Worm (Caenorhabditis elegans) whole organism, L3 larva: ENCODE results near the gene clec-217.

ENCODE experiments used
- R02D3.7 ChIP-seq: fragments of 150-350 bp; optimal IDR thresholded peaks from 2 replicates; lab custom pipeline; 2014; ENCODE audit warnings: missing biosample characterization, missing genetic modification characterization
- ZK546.5 ChIP-seq: sonication (generic microtip); optimal IDR thresholded peaks from 2 replicates; lab custom pipeline; 2017; ENCODE audit warnings: missing biosample characterization, missing genetic modification characterization
- aly-2 ChIP-seq: fragments of 150-350 bp; optimal IDR thresholded peaks from 2 replicates; lab custom pipeline; 2014; ENCODE audit warnings: missing biosample characterization, missing genetic modification characterization
- ama-1 ChIP-seq: fragments of 150-350 bp; optimal IDR thresholded peaks from 2 replicates; lab custom pipeline; 2018
- ceh-16 ChIP-seq: sonication (generic microtip); optimal IDR thresholded peaks from 2 replicates; lab custom pipeline; 2017; ENCODE audit warnings: missing biosample characterization, missing genetic modification characterization
- ceh-28 ChIP-seq: fragments of 150-350 bp; optimal IDR thresholded peaks from 2 replicates; lab custom pipeline; 2014; ENCODE audit warnings: missing biosample characterization, missing genetic modification reagents, missing genetic modification characterization
- ceh-82 ChIP-seq: fragments of 150-350 bp; optimal IDR thresholded peaks from 2 replicates; lab custom pipeline; 2014; ENCODE audit warnings: missing biosample characterization, missing genetic modification characterization
- ceh-9 ChIP-seq: sonication (generic microtip); optimal IDR thresholded peaks from 2 replicates; lab custom pipeline; 2018; ENCODE audit warnings: missing biosample characterization, missing genetic modification characterization
- daf-12 ChIP-seq: fragments of 150-350 bp; optimal IDR thresholded peaks from 2 replicates; lab custom pipeline; 2014; ENCODE audit warnings: missing biosample characterization, missing genetic modification reagents, missing genetic modification characterization
- egl-27 ChIP-seq: sonication (generic microtip); optimal IDR thresholded peaks from 4 replicates; lab custom pipeline; 2017; ENCODE audit warnings: missing biosample characterization, missing genetic modification reagents, missing genetic modification characterization
- egl-5 ChIP-seq: fragments of 150-350 bp; optimal IDR thresholded peaks from 2 replicates; lab custom pipeline; 2017; ENCODE audit warnings: missing biosample characterization, missing genetic modification reagents, missing genetic modification characterization, inconsistent platforms
- elt-1 ChIP-seq: fragments of 150-350 bp; optimal IDR thresholded peaks from 2 replicates; lab custom pipeline; 2014; ENCODE audit warnings: missing biosample characterization, missing genetic modification characterization
- elt-2 ChIP-seq: sonication (generic microtip); optimal IDR thresholded peaks from 2 replicates; lab custom pipeline; 2016; ENCODE audit warnings: missing genetic modification reagents, mild to moderate bottlenecking, missing genetic modification characterization, missing compliant biosample characterization
- elt-3 ChIP-seq, 3 experiments: fragments of 150-350 bp in 1 of 3; sonication (generic microtip) in 2 of 3; optimal IDR thresholded peaks; 2 replicates in 2 of 3; 4 replicates in 1 of 3; lab custom pipeline; 2014 to 2017; ENCODE audit warnings: missing biosample characterization in 3 of 3, missing genetic modification characterization in 3 of 3
- eor-1 ChIP-seq, 2 experiments: fragments of 150-350 bp; optimal IDR thresholded peaks; 2 replicates each; lab custom pipeline; 2014 to 2018; ENCODE audit warnings: missing biosample characterization in 2 of 2, missing genetic modification characterization in 2 of 2
- fkh-10 ChIP-seq: sonication (generic microtip); optimal IDR thresholded peaks from 2 replicates; lab custom pipeline; 2017; ENCODE audit warnings: missing biosample characterization, missing genetic modification reagents, missing genetic modification characterization
- fkh-2 ChIP-seq: fragments of 150-350 bp; optimal IDR thresholded peaks from 2 replicates; lab custom pipeline; 2014; ENCODE audit warnings: missing biosample characterization, missing genetic modification reagents, missing genetic modification characterization
- fos-1 ChIP-seq: fragments of 150-350 bp; optimal IDR thresholded peaks from 2 replicates; lab custom pipeline; 2014; ENCODE audit warnings: missing biosample characterization, missing genetic modification characterization
- hmg-11 ChIP-seq: sonication (generic microtip); optimal IDR thresholded peaks from 2 replicates; lab custom pipeline; 2016; ENCODE audit warnings: missing genetic modification characterization, missing compliant biosample characterization
- jun-1 ChIP-seq: fragments of 150-350 bp; optimal IDR thresholded peaks from 2 replicates; lab custom pipeline; 2014; ENCODE audit warnings: missing biosample characterization, missing genetic modification reagents, missing genetic modification characterization
- lin-15B ChIP-seq: fragments of 150-350 bp; optimal IDR thresholded peaks from 2 replicates; lab custom pipeline; 2014; ENCODE audit warnings: missing biosample characterization, missing genetic modification characterization
- lin-39 ChIP-seq: fragments of 150-350 bp; optimal IDR thresholded peaks from 2 replicates; lab custom pipeline; 2018; ENCODE audit warnings: missing biosample characterization, missing genetic modification reagents, missing genetic modification characterization
- lsy-12 ChIP-seq: sonication (generic microtip); optimal IDR thresholded peaks from 2 replicates; lab custom pipeline; 2016; ENCODE audit warnings: mild to moderate bottlenecking, missing genetic modification characterization, missing compliant biosample characterization
- mdl-1 ChIP-seq: fragments of 150-350 bp; optimal IDR thresholded peaks from 2 replicates; lab custom pipeline; 2014; ENCODE audit warnings: missing biosample characterization, missing genetic modification characterization
- mml-1 ChIP-seq: fragments of 150-350 bp; sonication (generic microtip); optimal IDR thresholded peaks from 3 replicates; lab custom pipeline; 2014; ENCODE audit warnings: missing biosample characterization, missing genetic modification characterization
- nfya-1 ChIP-seq: sonication (generic microtip); optimal IDR thresholded peaks from 2 replicates; lab custom pipeline; 2017; ENCODE audit warnings: missing genetic modification characterization, mild to moderate bottlenecking, missing compliant biosample characterization, antibody characterized with exemption, moderate library complexity; ENCODE audit not compliant: insufficient read depth
- nhr-11 ChIP-seq: fragments of 150-350 bp; optimal IDR thresholded peaks from 2 replicates; lab custom pipeline; 2014; ENCODE audit warnings: missing biosample characterization, missing genetic modification characterization
- nhr-12 ChIP-seq: fragments of 150-350 bp; optimal IDR thresholded peaks from 2 replicates; lab custom pipeline; 2014; ENCODE audit warnings: missing biosample characterization, missing genetic modification characterization
- nhr-23 ChIP-seq: fragments of 150-350 bp; optimal IDR thresholded peaks from 2 replicates; lab custom pipeline; 2014; ENCODE audit warnings: missing biosample characterization, missing genetic modification reagents, missing genetic modification characterization
- nhr-237 ChIP-seq: fragments of 150-350 bp; optimal IDR thresholded peaks from 2 replicates; lab custom pipeline; 2014; ENCODE audit warnings: missing biosample characterization, missing genetic modification characterization
- nhr-25 ChIP-seq: sonication (generic microtip); optimal IDR thresholded peaks from 2 replicates; lab custom pipeline; 2017; ENCODE audit warnings: missing biosample characterization, missing genetic modification characterization
- nhr-28 ChIP-seq: fragments of 150-350 bp; optimal IDR thresholded peaks from 2 replicates; lab custom pipeline; 2014; ENCODE audit warnings: missing biosample characterization, missing genetic modification characterization
- nhr-43 ChIP-seq: sonication (generic microtip); optimal IDR thresholded peaks from 2 replicates; lab custom pipeline; 2016; ENCODE audit warnings: mild to moderate bottlenecking, missing genetic modification characterization, missing compliant biosample characterization; ENCODE audit not compliant: poor library complexity, severe bottlenecking
- nhr-67 ChIP-seq: fragments of 150-350 bp; optimal IDR thresholded peaks from 2 replicates; lab custom pipeline; 2014; ENCODE audit warnings: missing biosample characterization, missing genetic modification characterization
- nhr-76 ChIP-seq: fragments of 150-350 bp; sonication (generic microtip); optimal IDR thresholded peaks from 5 replicates; lab custom pipeline; 2014; ENCODE audit warnings: missing biosample characterization, missing genetic modification characterization
- nhr-77 ChIP-seq: fragments of 150-350 bp; optimal IDR thresholded peaks from 2 replicates; lab custom pipeline; 2014; ENCODE audit warnings: missing biosample characterization, missing genetic modification characterization
- pha-4 ChIP-seq: fragments of 150-350 bp; optimal IDR thresholded peaks from 2 replicates; lab custom pipeline; 2014; ENCODE audit warnings: missing biosample characterization, missing genetic modification reagents, missing genetic modification characterization
- pqm-1 ChIP-seq: fragments of 150-350 bp; optimal IDR thresholded peaks from 2 replicates; lab custom pipeline; 2017; ENCODE audit warnings: missing biosample characterization, missing genetic modification characterization, inconsistent platforms
- sea-2 ChIP-seq: fragments of 150-350 bp; sonication (generic microtip); optimal IDR thresholded peaks from 4 replicates; lab custom pipeline; 2014; ENCODE audit warnings: missing biosample characterization, missing genetic modification reagents, missing genetic modification characterization
- skn-1 ChIP-seq: fragments of 150-350 bp; optimal IDR thresholded peaks from 2 replicates; lab custom pipeline; 2014; ENCODE audit warnings: missing biosample characterization, missing genetic modification characterization
- snpc-4 ChIP-seq: fragments of 150-350 bp; optimal IDR thresholded peaks from 2 replicates; lab custom pipeline; 2014; ENCODE audit warnings: missing biosample characterization, missing genetic modification characterization
- tbx-2 ChIP-seq: sonication (generic microtip); optimal IDR thresholded peaks from 2 replicates; lab custom pipeline; 2016; ENCODE audit warnings: mild to moderate bottlenecking, missing genetic modification characterization, missing compliant biosample characterization
- unc-39 ChIP-seq: sonication (generic microtip); optimal IDR thresholded peaks from 4 replicates; lab custom pipeline; 2017; ENCODE audit warnings: missing biosample characterization, missing genetic modification characterization
- unc-62 ChIP-seq: fragments of 150-350 bp; sonication (generic microtip); optimal IDR thresholded peaks from 4 replicates; lab custom pipeline; 2014; ENCODE audit warnings: missing biosample characterization, missing genetic modification reagents, missing genetic modification characterization
- zag-1 ChIP-seq: fragments of 150-350 bp; optimal IDR thresholded peaks from 2 replicates; lab custom pipeline; 2014; ENCODE audit warnings: missing biosample characterization, missing genetic modification characterization
- ztf-11 ChIP-seq: fragments of 150-350 bp; optimal IDR thresholded peaks from 2 replicates; lab custom pipeline; 2014; ENCODE audit warnings: missing biosample characterization, missing genetic modification characterization
- ztf-4 ChIP-seq: fragments of 150-350 bp; optimal IDR thresholded peaks from 2 replicates; lab custom pipeline; 2014; ENCODE audit warnings: missing biosample characterization, missing genetic modification characterization

clec-217 gene

ce11 chrV:7985860-7986259, 27.2 kb upstream of the clec-217 start, which contains the start of gene Y97E10AL.1:
TSS of gene Y97E10AL.1 (plus strand) at chrV:7986160.
- TF ChIP-seq skn-1 (tag; lab: Kevin White, UChicago), result no peak
- TF ChIP-seq nfya-1 (tag; lab: Kevin White, UChicago), result no peak
- no peak for TF ChIP-seq nhr-76 (tag; lab: Kevin White, UChicago)
- no peak for TF ChIP-seq hmg-11 (tag; lab: Kevin White, UChicago)
- TF ChIP-seq ZK546.5 (tag; lab: Kevin White, UChicago), result no peak
- TF ChIP-seq ztf-11 (tag; lab: Kevin White, UChicago), result no peak
- no peak for TF ChIP-seq nhr-25 (tag; lab: Kevin White, UChicago)
- TF ChIP-seq nhr-237 (tag; lab: Kevin White, UChicago), result no peak
- TF ChIP-seq nhr-12 (tag; lab: Kevin White, UChicago), result no peak
- TF ChIP-seq ceh-28 (tag; lab: Kevin White, UChicago), result no peak
- no peak for TF ChIP-seq pqm-1 (tag; lab: Kevin White, UChicago)
- TF ChIP-seq snpc-4 (tag; lab: Kevin White, UChicago), result no peak
- no peak for TF ChIP-seq lin-39
- no peak for TF ChIP-seq nhr-11 (tag; lab: Kevin White, UChicago)
- TF ChIP-seq daf-12 (tag; lab: Kevin White, UChicago), result no peak
- TF ChIP-seq nhr-43 (tag; lab: Kevin White, UChicago), result no peak
- TF ChIP-seq ceh-16, result no peak
- no peak for TF ChIP-seq jun-1

DNA sequence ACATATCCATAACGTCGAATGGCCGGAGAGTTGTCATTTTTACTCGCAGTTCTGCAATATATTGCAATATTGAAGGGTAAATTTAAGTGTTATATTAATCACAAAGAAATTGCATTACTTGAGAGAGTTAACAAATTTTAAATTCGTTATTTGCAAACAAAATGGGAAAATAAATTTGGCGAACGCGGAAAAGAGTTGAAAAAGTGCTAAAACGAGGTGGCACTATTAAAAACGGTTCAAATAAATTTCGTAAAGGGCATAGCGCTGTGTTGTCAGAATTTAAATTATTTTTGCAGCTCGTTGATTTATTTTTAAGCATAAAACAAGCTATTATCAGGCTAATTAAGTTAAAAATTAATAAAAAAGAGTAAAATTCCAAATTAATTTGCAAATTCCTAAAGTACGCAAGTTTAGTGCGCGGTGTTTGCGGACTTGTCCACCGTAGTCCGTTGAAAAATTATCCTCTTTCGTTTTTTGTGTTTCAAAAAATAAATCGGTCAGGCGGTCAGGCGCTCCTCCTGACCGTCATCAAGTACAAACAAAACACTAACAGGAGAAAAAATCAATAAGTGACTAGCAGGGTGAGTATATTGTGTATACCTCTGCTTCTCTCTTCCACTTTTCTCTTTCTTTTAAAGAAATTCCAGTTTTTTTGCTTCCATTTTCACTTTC, 24.9 kb upstream of the clec-217 start, which contains the start of the genes natb-1 and abhd-12:
TSS of gene natb-1 (minus strand) at position 51 of the 672 bp plus-strand sequence.
TSS of gene abhd-12 (plus strand) at position 499 of the 672 bp plus-strand sequence.
- TF ChIP-seq jun-1 (no peak), lin-15B (tag; lab: Kevin White, UChicago) (no peak), elt-3 (tag; optimal IDR thresholded peaks at IDR 0.05; lab: Kevin White, UChicago) (no peak), nhr-77 (tag; lab: Kevin White, UChicago) (no peak), nhr-76 (tag; lab: Kevin White, UChicago) (no peak), zag-1 (tag; lab: Kevin White, UChicago) (no peak), pqm-1 (tag; lab: Kevin White, UChicago) (peak; percentile 21), mml-1 (tag; lab: Kevin White, UChicago) (no peak), sea-2 (GFP tag; lab: Kevin White, UChicago) (no peak), unc-62 (GFP tag; lab: Kevin White, UChicago) (no peak), elt-1 (tag; lab: Kevin White, UChicago) (no peak), nhr-43 (tag; lab: Kevin White, UChicago) (no peak), nfya-1 (tag; lab: Kevin White, UChicago) (peak; percentile 67), skn-1 (tag; lab: Kevin White, UChicago) (no peak), egl-5 (tag; lab: Kevin White, UChicago) (peak; percentile 42), ceh-16 (no peak), ceh-9 (no peak), nhr-237 (tag; lab: Kevin White, UChicago) (no peak), fkh-10 (GFP tag; lab: Kevin White, UChicago) (no peak), nhr-28 (tag; lab: Kevin White, UChicago) (no peak), snpc-4 (tag; lab: Kevin White, UChicago) (peak; percentile 66), lin-39 (no peak), nhr-23 (tag; lab: Kevin White, UChicago) (peak; percentile 41), elt-2 (tag; lab: Kevin White, UChicago) (peak; percentile 20), ceh-82 (no peak), daf-12 (tag; lab: Kevin White, UChicago) (no peak), ztf-11 (tag; lab: Kevin White, UChicago) (no peak), fkh-2 (no peak), nhr-11 (tag; lab: Kevin White, UChicago) (no peak), aly-2 (tag; lab: Kevin White, UChicago) (no peak), mdl-1 (no peak), eor-1 (tag; optimal IDR thresholded peaks at IDR 0.05; lab: Kevin White, UChicago) (no peak), unc-39 (tag; lab: Kevin White, UChicago) (no peak), lsy-12 (tag; lab: Kevin White, UChicago) (no peak), fos-1 (tag; lab: Kevin White, UChicago) (no peak), nhr-67 (tag; lab: Kevin White, UChicago) (no peak), nhr-12 (tag; lab: Kevin White, UChicago) (no peak), tbx-2 (tag; lab: Kevin White, UChicago) (no peak), ama-1 (lab: Kevin White, UChicago) (no peak), ztf-4 (tag; lab: Kevin White, UChicago) (no peak), ZK546.5 (tag; lab: Kevin White, UChicago) (no peak), egl-27 (tag; lab: Kevin White, UChicago) (no peak), hmg-11 (tag; lab: Kevin White, UChicago) (peak; percentile 56), R02D3.7 (tag; lab: Kevin White, UChicago) (no peak), pha-4 (tag; lab: Kevin White, UChicago) (peak; percentile 87), nhr-25 (tag; lab: Kevin White, UChicago) (peak; percentile 29), ceh-28 (tag; lab: Kevin White, UChicago) (peak; percentile 58)
